Fruit fly (Drosophila melanogaster): ENCODE data around the gene CG12105.

The CG12105 gene

DNA sequence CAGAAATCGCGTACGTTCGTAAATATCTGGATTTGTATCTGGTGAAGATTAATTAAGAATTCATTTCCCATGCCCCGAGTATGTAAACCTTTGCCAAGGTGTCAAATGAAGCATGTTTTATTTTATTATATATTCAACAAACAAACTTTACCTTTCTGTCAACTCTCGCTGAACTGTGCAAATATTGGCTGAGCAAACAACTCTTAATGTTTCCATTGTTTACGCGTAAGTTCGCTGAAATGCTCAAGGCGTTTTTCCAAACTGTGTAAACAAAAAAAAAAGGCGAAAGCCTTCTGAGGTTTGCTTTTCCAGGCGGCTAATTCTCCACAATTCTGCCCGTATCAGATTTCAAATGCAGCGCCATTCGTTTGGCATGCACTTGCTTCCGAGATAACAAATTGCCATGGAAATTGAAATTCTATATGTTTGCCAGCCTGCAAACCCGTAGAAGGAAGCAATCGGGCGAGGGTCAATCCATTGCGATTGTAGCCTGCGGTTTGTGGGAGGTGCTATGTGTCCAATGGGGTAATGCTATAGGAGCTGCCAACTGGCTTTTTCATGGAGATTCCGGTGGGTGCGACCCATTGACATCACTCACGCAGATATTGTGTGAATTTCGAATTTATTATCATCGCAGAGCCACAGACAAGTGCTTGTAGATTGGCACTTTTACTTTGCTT, 23.8 kb downstream of the CG12105 start (continued):
- TF ChIP-seq zen (tag; optimal IDR thresholded peaks at IDR 0.05), result no peak
- no peak for TF ChIP-seq Kr (GFP tag; optimal IDR thresholded peaks at IDR 0.05)
- TF ChIP-seq Blimp-1 (GFP tag; optimal IDR thresholded peaks at IDR 0.05), result peak; percentile 62
- no peak for TF ChIP-seq D19A (tag; optimal IDR thresholded peaks at IDR 0.05)
- peak; percentile 43; the same call in 1 of the 3 replicates for TF ChIP-seq dysf (GFP tag; IDR thresholded peaks at IDR 0.05)
- TF ChIP-seq gcm (GFP tag; optimal IDR thresholded peaks at IDR 0.05), result no peak
- TF ChIP-seq CG8359 (GFP tag; optimal IDR thresholded peaks at IDR 0.05; ENCODE audit: borderline replicate concordance), result peak; percentile 30
- no peak for TF ChIP-seq tna (GFP tag; IDR thresholded peaks at IDR 0.05; ENCODE audit: partially characterized antibody)
- no peak for TF ChIP-seq ind (GFP tag; optimal IDR thresholded peaks at IDR 0.05)
- peak; percentile 63 for TF ChIP-seq exex (tag; optimal IDR thresholded peaks at IDR 0.05)
- TF ChIP-seq CG12071 (GFP tag; optimal IDR thresholded peaks at IDR 0.05), result peak; percentile 94
- TF ChIP-seq NC2β (GFP tag; optimal IDR thresholded peaks at IDR 0.05), result peak; percentile 13
- TF ChIP-seq CG13287 (GFP tag; IDR thresholded peaks at IDR 0.05; ENCODE audit: partially characterized antibody), result no peak
- peak; percentile 44 for TF ChIP-seq Dad (GFP tag; optimal IDR thresholded peaks at IDR 0.05)
- TF ChIP-seq sima (GFP tag; optimal IDR thresholded peaks at IDR 0.05), result no peak
- peak; percentile 69; the same call in 1 of the 3 replicates for TF ChIP-seq CG11695 (GFP tag; IDR thresholded peaks at IDR 0.05)
- peak; percentile 93 for TF ChIP-seq rib (GFP tag; IDR thresholded peaks at IDR 0.05)
- no peak for TF ChIP-seq Elba2 (GFP tag; optimal IDR thresholded peaks at IDR 0.05)
- no peak for TF ChIP-seq unc-4 (GFP tag; IDR thresholded peaks at IDR 0.05; ENCODE audit: partially characterized antibody)
- peak; percentile 83 for TF ChIP-seq CG10147 (GFP tag; optimal IDR thresholded peaks at IDR 0.05)
- TF ChIP-seq CG12942 (GFP tag; optimal IDR thresholded peaks at IDR 0.05), result peak; percentile 38
- TF ChIP-seq gcm2 (GFP tag; optimal IDR thresholded peaks at IDR 0.05), result no peak
- TF ChIP-seq CG10543 (GFP tag; optimal IDR thresholded peaks at IDR 0.05), result peak; percentile 82
- TF ChIP-seq pzg (GFP tag; optimal IDR thresholded peaks at IDR 0.05), result no peak
- TF ChIP-seq Bteb2 (GFP tag; optimal IDR thresholded peaks at IDR 0.05), result peak; percentile 60
- peak; percentile 96 for TF ChIP-seq CG18599 (GFP tag; optimal IDR thresholded peaks at IDR 0.05)
- peak; percentile 7 for TF ChIP-seq CG2875 (GFP tag; optimal IDR thresholded peaks at IDR 0.05)
- peak; percentile 90 for TF ChIP-seq Meics (GFP tag; optimal IDR thresholded peaks at IDR 0.05)
- peak; percentile 57 for TF ChIP-seq zfh2 (GFP tag; optimal IDR thresholded peaks at IDR 0.05)
- TF ChIP-seq p53 (GFP tag; optimal IDR thresholded peaks at IDR 0.05), result peak; percentile 12
- TF ChIP-seq Poxn (GFP tag; IDR thresholded peaks at IDR 0.05), result peak; percentile 41; the same call in 1 of the 2 replicates
- TF ChIP-seq lola (GFP tag; optimal IDR thresholded peaks at IDR 0.05), result no peak
- TF ChIP-seq ewg (GFP tag; optimal IDR thresholded peaks at IDR 0.05), result no peak
- no peak for TF ChIP-seq CG17829 (tag; optimal IDR thresholded peaks at IDR 0.05)
- peak; percentile 31; the same call in 1 of the 3 replicates for TF ChIP-seq CG2889 (GFP tag; IDR thresholded peaks at IDR 0.05)
- no peak for TF ChIP-seq bowl (GFP tag; IDR thresholded peaks at IDR 0.05)
- TF ChIP-seq C15 (GFP tag; IDR thresholded peaks at IDR 0.05), result peak; percentile 45; the same call in 1 of the 3 replicates
- peak; percentile 32 for TF ChIP-seq CG2116 (GFP tag; optimal IDR thresholded peaks at IDR 0.05)
- no peak for TF ChIP-seq CG9609 (GFP tag; optimal IDR thresholded peaks at IDR 0.05)
- TF ChIP-seq H15 (GFP tag; IDR thresholded peaks at IDR 0.05), result no peak
- TF ChIP-seq Dll (GFP tag; IDR thresholded peaks at IDR 0.05; ENCODE audit: partially characterized antibody), result no peak
- no peak for TF ChIP-seq wor (GFP tag; IDR thresholded peaks at IDR 0.05)
- no peak for TF ChIP-seq Dip2 (GFP tag; IDR thresholded peaks at IDR 0.05)
- TF ChIP-seq CG4328 (GFP tag; optimal IDR thresholded peaks at IDR 0.05), result peak; percentile 66
- peak; percentile 74 for TF ChIP-seq Hand (GFP tag; optimal IDR thresholded peaks at IDR 0.05)
- 0 out of 2 replicates have a peak, but pooled peaks have one; percentile 41 for TF ChIP-seq NFAT (GFP tag; IDR thresholded peaks at IDR 0.05)
- 0 out of 3 replicates have a peak, but pooled peaks have one; percentile 9 for TF ChIP-seq otp (GFP tag; IDR thresholded peaks at IDR 0.05)
- TF ChIP-seq dpn (GFP tag; optimal IDR thresholded peaks at IDR 0.05), result peak in 1 of 2 experiments; percentile 78
